Worm (Caenorhabditis elegans): ENCODE data around the gene T23G5.2.
A peak's percentile ranks its signal among the peaks of the same experiment; 100 is the strongest.

The T23G5.2 gene

ce11 chrIII:9271389-9271918 is 35.3 kb upstream of the T23G5.2 start:
- TF ChIP-seq rnt-1 (tag; optimal IDR thresholded peaks at IDR 0.05) (no peak), dmd-4 (tag; optimal IDR thresholded peaks at IDR 0.05; ENCODE audit: borderline replicate concordance) (no peak), ceh-9 (tag; optimal IDR thresholded peaks at IDR 0.05) (no peak), K09A11.1 (tag; optimal IDR thresholded peaks at IDR 0.05; ENCODE audit: insufficient read depth) (no peak), sox-2 (GFP tag; IDR thresholded peaks at IDR 0.05) (no peak), npax-4 (tag; optimal IDR thresholded peaks at IDR 0.05) (no peak), ceh-18 (tag; optimal IDR thresholded peaks at IDR 0.05) (no peak), unc-42 (tag; optimal IDR thresholded peaks at IDR 0.05) (peak; percentile 66), fkh-6 (tag; optimal IDR thresholded peaks at IDR 0.05) (no peak)

DNA sequence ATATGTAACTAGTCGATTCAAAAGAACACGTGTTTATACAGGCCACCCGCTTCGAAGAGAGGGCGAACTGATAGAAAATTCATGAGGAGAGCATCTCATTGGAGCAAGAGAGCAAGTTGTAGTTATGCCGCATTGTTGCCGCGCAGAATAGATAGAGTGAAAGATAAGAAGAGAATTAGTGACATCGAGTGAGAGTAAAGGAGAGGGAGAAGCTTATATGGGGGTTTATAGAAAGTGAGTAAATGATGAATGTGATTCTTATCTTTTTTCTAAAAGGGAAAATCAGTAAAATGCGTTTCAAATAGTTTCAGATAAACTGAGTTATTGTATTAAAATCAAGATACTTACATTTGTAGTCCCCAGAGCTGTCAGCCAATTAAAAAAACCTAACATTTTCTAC is 34.1 kb upstream of the T23G5.2 start:
- no peak for TF ChIP-seq elt-2 (tag; optimal IDR thresholded peaks at IDR 0.05)
- TF ChIP-seq unc-86 (tag; optimal IDR thresholded peaks at IDR 0.05) = no peak
- TF ChIP-seq pat-9 (tag; optimal IDR thresholded peaks at IDR 0.05) = no peak
- TF ChIP-seq nhr-11 (tag; optimal IDR thresholded peaks at IDR 0.05) = no peak
- no peak for TF ChIP-seq K09A11.1 (tag; optimal IDR thresholded peaks at IDR 0.05; ENCODE audit: insufficient read depth)

DNA sequence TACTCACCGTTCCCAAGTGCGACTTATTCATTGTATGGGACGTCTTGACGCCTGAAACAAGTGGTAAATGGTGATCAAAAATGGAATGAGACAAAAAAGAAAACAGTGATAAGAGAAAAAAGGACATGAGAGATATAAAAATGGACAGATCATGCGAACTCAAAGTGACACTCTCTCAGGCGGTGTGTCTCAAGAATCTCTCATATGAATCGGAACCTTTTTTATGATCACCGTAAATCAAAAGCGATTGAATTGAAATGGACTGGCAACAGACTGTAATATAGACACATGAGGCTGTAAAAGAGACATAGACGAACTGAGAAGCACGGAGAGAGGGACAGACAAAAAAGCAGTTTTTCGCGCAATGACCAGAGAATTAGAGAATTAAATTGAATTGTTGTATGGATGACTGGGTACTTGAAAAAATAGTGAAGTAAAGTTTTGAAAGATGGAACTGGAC is 32.9 kb upstream of the T23G5.2 start, which contains the start of gene clip-1:
Gene clip-1, minus strand, starts transcription at position 51 of the 460 bp plus-strand sequence.
- TF ChIP-seq elt-2 (tag; optimal IDR thresholded peaks at IDR 0.05) = no peak
- no peak for TF ChIP-seq hlh-6 (tag; optimal IDR thresholded peaks at IDR 0.05)
- TF ChIP-seq elt-4 (tag; optimal IDR thresholded peaks at IDR 0.05) = no peak
- no peak for TF ChIP-seq eyg-1 (tag; optimal IDR thresholded peaks at IDR 0.05)
- no peak for TF ChIP-seq ceh-30 (tag; optimal IDR thresholded peaks at IDR 0.05)
- TF ChIP-seq nfya-1 (tag; optimal IDR thresholded peaks at IDR 0.05) = no peak
- TF ChIP-seq unc-86 (tag; optimal IDR thresholded peaks at IDR 0.05) = no peak
- no peak for TF ChIP-seq gmeb-2 (tag; optimal IDR thresholded peaks at IDR 0.05)
- no peak for TF ChIP-seq ceh-2 (tag; optimal IDR thresholded peaks at IDR 0.05)
- TF ChIP-seq ahr-1 (tag; optimal IDR thresholded peaks at IDR 0.05) = no peak
- TF ChIP-seq sox-2 (GFP tag; IDR thresholded peaks at IDR 0.05) = no peak
- no peak for TF ChIP-seq hlh-30 (tag; optimal IDR thresholded peaks at IDR 0.05; ENCODE audit: insufficient read depth)
- TF ChIP-seq sox-4 (tag; optimal IDR thresholded peaks at IDR 0.05) = no peak
- TF ChIP-seq Y22D7AL.16 (tag; optimal IDR thresholded peaks at IDR 0.05) = no peak
- TF ChIP-seq F13H6.1 (tag; optimal IDR thresholded peaks at IDR 0.05) = no peak
- no peak for TF ChIP-seq ref-2 (tag; optimal IDR thresholded peaks at IDR 0.05)

- TF ChIP-seq fkh-6 (tag; optimal IDR thresholded peaks at IDR 0.05) = no peak
- no peak for TF ChIP-seq nhr-232 (tag; optimal IDR thresholded peaks at IDR 0.05)
- no peak for TF ChIP-seq nfya-1 (tag; optimal IDR thresholded peaks at IDR 0.05)
- TF ChIP-seq tbx-7 (tag; optimal IDR thresholded peaks at IDR 0.05) = no peak
- TF ChIP-seq npax-4 (tag; optimal IDR thresholded peaks at IDR 0.05) = no peak
- TF ChIP-seq unc-42 (tag; optimal IDR thresholded peaks at IDR 0.05) = no peak
- TF ChIP-seq F13H6.1 (tag; optimal IDR thresholded peaks at IDR 0.05) = no peak
- TF ChIP-seq dve-1 (tag; optimal IDR thresholded peaks at IDR 0.05) = no peak
- TF ChIP-seq C08G9.2 (tag; optimal IDR thresholded peaks at IDR 0.05) = no peak
- TF ChIP-seq zip-5 (tag; optimal IDR thresholded peaks at IDR 0.05) = no peak
- TF ChIP-seq ceh-31 (tag; optimal IDR thresholded peaks at IDR 0.05) = no peak
- no peak for TF ChIP-seq pat-9 (tag; optimal IDR thresholded peaks at IDR 0.05)
- TF ChIP-seq nhr-11 (tag; optimal IDR thresholded peaks at IDR 0.05) = no peak
- TF ChIP-seq sox-2 (GFP tag; IDR thresholded peaks at IDR 0.05) = no peak
- no peak for TF ChIP-seq ceh-30 (tag; optimal IDR thresholded peaks at IDR 0.05)
- TF ChIP-seq tbx-2 (tag; optimal IDR thresholded peaks at IDR 0.05) = no peak
These were observed 22.4 kb upstream of the T23G5.2 start for ce11 chrIII:9258510-9258909.

ce11 chrIII:9256961-9257360 is 20.8 kb upstream of the T23G5.2 start, which contains the start of gene M01A8.1:
TSS of gene M01A8.1 (plus strand) at chrIII:9257261.
- TF ChIP-seq ztf-16 (tag; optimal IDR thresholded peaks at IDR 0.05) (no peak), tbx-2 (tag; optimal IDR thresholded peaks at IDR 0.05) (no peak), ceh-45 (GFP tag; IDR thresholded peaks at IDR 0.05) (no peak), unc-42 (tag; optimal IDR thresholded peaks at IDR 0.05) (no peak), K09A11.1 (tag; optimal IDR thresholded peaks at IDR 0.05; ENCODE audit: insufficient read depth) (no peak), fax-1 (tag; optimal IDR thresholded peaks at IDR 0.05) (no peak), rnt-1 (tag; optimal IDR thresholded peaks at IDR 0.05) (no peak), mec-3 (tag; optimal IDR thresholded peaks at IDR 0.05; ENCODE audit: borderline replicate concordance) (no peak), unc-55 (GFP tag; optimal IDR thresholded peaks at IDR 0.05) (no peak), elt-4 (tag; optimal IDR thresholded peaks at IDR 0.05) (no peak), ceh-19 (GFP tag; optimal IDR thresholded peaks at IDR 0.05) (no peak), madf-2 (tag; optimal IDR thresholded peaks at IDR 0.05) (no peak), syd-9 (tag; optimal IDR thresholded peaks at IDR 0.05) (no peak), ceh-14 (tag; optimal IDR thresholded peaks at IDR 0.05) (no peak), nhr-232 (tag; optimal IDR thresholded peaks at IDR 0.05) (no peak), ceh-6 (GFP tag; optimal IDR thresholded peaks at IDR 0.05) (no peak)

Measured in whole organism, late embryonic.